Worm (Caenorhabditis elegans) whole organism, mixed stage, embryonic: ENCODE measurements around the gene acr-10.

Experiments
- ceh-39 ChIP-seq: fragments of 150-350 bp; optimal IDR thresholded peaks from 2 replicates; lab custom pipeline; 2014; ENCODE audit warnings: missing biosample characterization, missing genetic modification characterization
- lsy-2 ChIP-seq: fragments of 150-350 bp; optimal IDR thresholded peaks from 2 replicates; lab custom pipeline; 2014; ENCODE audit warnings: missing biosample characterization, missing genetic modification characterization
- mab-5 ChIP-seq: fragments of 150-350 bp; optimal IDR thresholded peaks from 2 replicates; lab custom pipeline; 2014; ENCODE audit warnings: missing biosample characterization, missing genetic modification characterization
- nhr-237 ChIP-seq: fragments of 150-350 bp; optimal IDR thresholded peaks from 2 replicates; lab custom pipeline; 2014; ENCODE audit warnings: missing biosample characterization, missing genetic modification characterization

- TF ChIP-seq mab-5 (tag; lab: Kevin White, UChicago) (no peak), lsy-2 (tag; lab: Kevin White, UChicago) (no peak), nhr-237 (tag; lab: Kevin White, UChicago) (no peak), ceh-39 (no peak)
Measured at ce11 chrX:3979146-3979545, 42.9 kb upstream of the acr-10 start.
